Worm (Caenorhabditis elegans): Measurements from ENCODE around the gene nkat-3.

ce11 chrX:15423708-15424423 is 17.7 kb upstream of the nkat-3 start:
- TF ChIP-seq him-1 (tag; optimal IDR thresholded peaks at IDR 0.05) (no peak), dao-5 (tag; optimal IDR thresholded peaks at IDR 0.05) (no peak), W03F9.2 (tag; optimal IDR thresholded peaks at IDR 0.05) (no peak)
